Worm (Caenorhabditis elegans) whole organism, late embryonic: ENCODE measurements around the gene Y49A3A.3.

ENCODE experiments used
- F13H6.1 ChIP-seq: sonication (generic microtip); optimal IDR thresholded peaks from 2 replicates; lab custom pipeline; 2016; ENCODE audit warnings: missing genetic modification characterization, missing compliant biosample characterization
- ceh-22 ChIP-seq: sonication (generic microtip); optimal IDR thresholded peaks from 2 replicates; lab custom pipeline; 2017; ENCODE audit warnings: missing biosample characterization, missing genetic modification characterization
- elt-4 ChIP-seq: sonication (generic microtip); optimal IDR thresholded peaks from 2 replicates; lab custom pipeline; 2016; ENCODE audit warnings: missing genetic modification characterization, missing compliant biosample characterization
- madf-2 ChIP-seq: sonication (generic microtip); optimal IDR thresholded peaks from 2 replicates; lab custom pipeline; 2017; ENCODE audit warnings: missing genetic modification characterization, missing compliant biosample characterization

ce11 chrV:14378052-14378451, 23.8 kb downstream of the Y49A3A.3 start:
- no peak for TF ChIP-seq madf-2 (tag; lab: Kevin White, UChicago)
- no peak for TF ChIP-seq ceh-22 (tag; lab: Kevin White, UChicago)
- no peak for TF ChIP-seq F13H6.1 (tag; lab: Kevin White, UChicago)
- TF ChIP-seq elt-4 (tag; lab: Kevin White, UChicago) = no peak
